Worm (Caenorhabditis elegans) whole organism, L4 larva: Measurements from ENCODE around the gene C13G3.12.

Source experiments
- Y105C5A.15 ChIP-seq: fragments of 200-800 bp; sonication (Bioruptor generic); IDR thresholded peaks from 2 replicates; pipeline ENCODE4 v1.3.6; 2022; ENCODE audit warnings: missing genetic modification characterization, missing compliant biosample characterization
- ZK337.2 ChIP-seq: fragments of 200-800 bp; sonication (Bioruptor generic); IDR thresholded peaks from 2 replicates; pipeline ENCODE4 v1.3.6; 2022; ENCODE audit warnings: missing genetic modification reagents, missing genetic modification characterization, missing compliant biosample characterization
- aly-2 ChIP-seq: sonication (generic microtip); optimal IDR thresholded peaks from 2 replicates; lab custom pipeline; 2018; ENCODE audit warnings: missing biosample characterization, missing genetic modification characterization
- ces-1 ChIP-seq: fragments of 150-350 bp; sonication (generic microtip); optimal IDR thresholded peaks from 4 replicates; lab custom pipeline; 2014; ENCODE audit warnings: missing biosample characterization, missing genetic modification reagents, missing genetic modification characterization
- cey-2 ChIP-seq: sonication (generic microtip); optimal IDR thresholded peaks from 3 replicates; lab custom pipeline; 2017; ENCODE audit warnings: missing genetic modification characterization, mild to moderate bottlenecking, missing compliant biosample characterization, antibody characterized with exemption, borderline replicate concordance; ENCODE audit not compliant: insufficient read depth
- daf-12 ChIP-seq: fragments of 150-350 bp; optimal IDR thresholded peaks from 2 replicates; lab custom pipeline; 2014; ENCODE audit warnings: missing biosample characterization, missing genetic modification reagents, missing genetic modification characterization
- daf-16 ChIP-seq, 3 experiments: sonication (generic microtip); optimal IDR thresholded peaks; 2 replicates each; lab custom pipeline; 2016 to 2017; ENCODE audit warnings: missing genetic modification characterization in 3 of 3, missing genetic modification reagents in 3 of 3, mild to moderate bottlenecking in 2 of 3, missing compliant biosample characterization in 2 of 3, missing biosample characterization in 1 of 3, moderate library complexity in 1 of 3
- daf-8 ChIP-seq: fragments of 200-800 bp; sonication (Bioruptor generic); IDR thresholded peaks from 2 replicates; pipeline ENCODE4 v1.3.6; 2022; ENCODE audit warnings: missing genetic modification characterization, missing compliant biosample characterization
- dmd-8 ChIP-seq: fragments of 200-800 bp; sonication (Bioruptor generic); IDR thresholded peaks from 2 replicates; pipeline ENCODE4 v1.3.6; 2022; ENCODE audit warnings: missing genetic modification characterization, missing compliant biosample characterization
- dmd-9 ChIP-seq: fragments of 200-800 bp; sonication (Bioruptor generic); IDR thresholded peaks from 2 replicates; pipeline ENCODE4 v1.3.6; 2022; ENCODE audit warnings: missing genetic modification reagents, missing genetic modification characterization, missing compliant biosample characterization
- dpl-1 ChIP-seq: fragments of 150-350 bp; optimal IDR thresholded peaks from 2 replicates; lab custom pipeline; 2014; ENCODE audit warnings: missing biosample characterization, missing genetic modification reagents, missing genetic modification characterization
- duxl-1 ChIP-seq: sonication (generic microtip); optimal IDR thresholded peaks from 2 replicates; lab custom pipeline; 2016; ENCODE audit warnings: mild to moderate bottlenecking, missing genetic modification characterization, moderate library complexity, missing compliant biosample characterization; ENCODE audit not compliant: poor library complexity
- dve-1 ChIP-seq: sonication (generic microtip); optimal IDR thresholded peaks from 2 replicates; lab custom pipeline; 2017; ENCODE audit warnings: antibody characterized with exemption, mild to moderate bottlenecking, missing genetic modification characterization, missing compliant biosample characterization; ENCODE audit not compliant: insufficient read depth
- egl-43 ChIP-seq: fragments of 200-800 bp; sonication (Bioruptor generic); IDR thresholded peaks from 2 replicates; pipeline ENCODE4 v1.3.6; 2022; ENCODE audit warnings: missing genetic modification reagents, missing genetic modification characterization, missing compliant biosample characterization
- fkh-10 ChIP-seq: fragments of 150-350 bp; optimal IDR thresholded peaks from 2 replicates; lab custom pipeline; 2014; ENCODE audit warnings: missing biosample characterization, missing genetic modification reagents, missing genetic modification characterization
- fos-1 ChIP-seq: fragments of 150-350 bp; optimal IDR thresholded peaks from 2 replicates; lab custom pipeline; 2014; ENCODE audit warnings: missing biosample characterization, missing genetic modification characterization
- hlh-11 ChIP-seq: fragments of 200-800 bp; sonication (Bioruptor generic); optimal IDR thresholded peaks from 2 replicates; lab custom pipeline; 2018; ENCODE audit warnings: mild to moderate bottlenecking, missing genetic modification characterization, missing compliant biosample characterization
- hlh-30 ChIP-seq: sonication (generic microtip); optimal IDR thresholded peaks from 2 replicates; lab custom pipeline; 2017; ENCODE audit warnings: antibody characterized with exemption, mild to moderate bottlenecking, missing genetic modification characterization, missing compliant biosample characterization; ENCODE audit not compliant: insufficient read depth
- hmg-1.1 ChIP-seq: fragments of 200-800 bp; sonication (Bioruptor generic); IDR thresholded peaks from 2 replicates; pipeline ENCODE4 v1.3.6; 2022; ENCODE audit warnings: missing genetic modification reagents, missing genetic modification characterization, missing compliant biosample characterization
- jun-1 ChIP-seq: fragments of 150-350 bp; optimal IDR thresholded peaks from 2 replicates; lab custom pipeline; 2014; ENCODE audit warnings: missing biosample characterization, missing genetic modification reagents, missing genetic modification characterization
- lin-13 ChIP-seq: fragments of 150-350 bp; optimal IDR thresholded peaks from 2 replicates; lab custom pipeline; 2014; ENCODE audit warnings: missing biosample characterization, missing genetic modification reagents, missing genetic modification characterization
- lin-15B ChIP-seq: fragments of 150-350 bp; sonication (generic microtip); optimal IDR thresholded peaks from 3 replicates; lab custom pipeline; 2014; ENCODE audit warnings: missing biosample characterization, missing genetic modification characterization
- lin-38 ChIP-seq: fragments of 200-800 bp; sonication (Bioruptor generic); IDR thresholded peaks from 2 replicates; pipeline ENCODE4 v1.3.6; 2022; ENCODE audit warnings: missing genetic modification reagents, missing genetic modification characterization, missing compliant biosample characterization
- lin-39 ChIP-seq: fragments of 150-350 bp; optimal IDR thresholded peaks from 2 replicates; lab custom pipeline; 2014; ENCODE audit warnings: missing biosample characterization, missing genetic modification reagents, missing genetic modification characterization
- lir-3 ChIP-seq: sonication (generic microtip); optimal IDR thresholded peaks from 2 replicates; lab custom pipeline; 2016; ENCODE audit warnings: mild to moderate bottlenecking, missing genetic modification characterization, missing compliant biosample characterization
- lsy-2 ChIP-seq, 2 experiments: fragments of 150-350 bp in 1 of 2; sonication (generic microtip) in 1 of 2; optimal IDR thresholded peaks; 2 replicates each; lab custom pipeline; 2014 to 2017; ENCODE audit warnings: missing biosample characterization in 2 of 2, missing genetic modification characterization in 2 of 2
- madf-9 ChIP-seq: fragments of 200-800 bp; sonication (Bioruptor generic); conservative IDR thresholded peaks from 2 replicates; pipeline ENCODE4 v1.3.6; 2022; ENCODE audit warnings: missing genetic modification reagents, missing genetic modification characterization, missing compliant biosample characterization
- mdt-29 ChIP-seq: fragments of 200-800 bp; sonication (Bioruptor generic); IDR thresholded peaks from 2 replicates; pipeline ENCODE4 v1.3.6; 2022; ENCODE audit warnings: missing genetic modification reagents, missing genetic modification characterization, missing compliant biosample characterization
- mep-1 ChIP-seq: fragments of 150-350 bp; sonication (generic microtip); optimal IDR thresholded peaks from 3 replicates; lab custom pipeline; 2014; ENCODE audit warnings: missing biosample characterization, missing genetic modification characterization
- mes-2 ChIP-seq: sonication (generic microtip); optimal IDR thresholded peaks from 2 replicates; lab custom pipeline; 2016; ENCODE audit warnings: missing genotype, mild to moderate bottlenecking, missing genetic modification characterization, missing compliant biosample characterization; ENCODE audit not compliant: poor library complexity, severe bottlenecking
- nhr-10 ChIP-seq: fragments of 150-350 bp; optimal IDR thresholded peaks from 2 replicates; lab custom pipeline; 2014; ENCODE audit warnings: missing biosample characterization, missing genetic modification characterization
- nhr-102 ChIP-seq: sonication (generic microtip); optimal IDR thresholded peaks from 2 replicates; lab custom pipeline; 2016; ENCODE audit warnings: mild to moderate bottlenecking, missing genetic modification characterization, moderate library complexity, missing compliant biosample characterization
- nhr-11 ChIP-seq: fragments of 150-350 bp; optimal IDR thresholded peaks from 2 replicates; lab custom pipeline; 2014; ENCODE audit warnings: missing biosample characterization, missing genetic modification characterization
- nhr-237 ChIP-seq: sonication (generic microtip); optimal IDR thresholded peaks from 2 replicates; lab custom pipeline; 2017; ENCODE audit warnings: missing biosample characterization, missing genetic modification characterization
- nhr-41 ChIP-seq: fragments of 200-800 bp; sonication (Bioruptor generic); IDR thresholded peaks from 2 replicates; pipeline ENCODE4 v1.3.6; 2022; ENCODE audit warnings: missing genetic modification reagents, missing genetic modification characterization, missing compliant biosample characterization
- nhr-6 ChIP-seq: fragments of 150-350 bp; optimal IDR thresholded peaks from 2 replicates; lab custom pipeline; 2014; ENCODE audit warnings: missing biosample characterization, missing genetic modification characterization
- nhr-76 ChIP-seq: fragments of 150-350 bp; optimal IDR thresholded peaks from 2 replicates; lab custom pipeline; 2014; ENCODE audit warnings: missing biosample characterization, missing genetic modification characterization
- pha-4 ChIP-seq, 2 experiments: fragments of 150-350 bp in 1 of 2; fragments of 200-800 bp in 1 of 2; sonication (Bioruptor generic) in 1 of 2; IDR thresholded peaks in 1 of 2; optimal IDR thresholded peaks in 1 of 2; 2 replicates each; pipeline versions ENCODE4 v1.3.6 to Lab custom; 2014 to 2022; ENCODE audit warnings: missing genetic modification characterization in 2 of 2, missing genetic modification reagents in 2 of 2, missing biosample characterization in 1 of 2, missing compliant biosample characterization in 1 of 2
- php-3 ChIP-seq: fragments of 200-800 bp; sonication (Bioruptor generic); IDR thresholded peaks from 2 replicates; pipeline ENCODE4 v1.3.6; 2022; ENCODE audit warnings: missing genetic modification reagents, missing genetic modification characterization, missing compliant biosample characterization
- pqm-1 ChIP-seq: sonication (generic microtip); optimal IDR thresholded peaks from 2 replicates; lab custom pipeline; 2017; ENCODE audit warnings: missing biosample characterization, missing genetic modification characterization
- rbr-2 ChIP-seq: sonication (generic microtip); optimal IDR thresholded peaks from 2 replicates; lab custom pipeline; 2016; ENCODE audit warnings: missing genotype, missing genetic modification characterization, missing compliant biosample characterization
- saeg-2 ChIP-seq: fragments of 200-800 bp; sonication (Bioruptor generic); IDR thresholded peaks from 2 replicates; pipeline ENCODE4 v1.3.6; 2022; ENCODE audit warnings: missing genetic modification reagents, missing genetic modification characterization, missing compliant biosample characterization
- snpc-1.2 ChIP-seq: fragments of 200-800 bp; sonication (Bioruptor generic); IDR thresholded peaks from 2 replicates; pipeline ENCODE4 v1.3.6; 2022; ENCODE audit warnings: missing genetic modification reagents, missing genetic modification characterization, missing compliant biosample characterization
- snpc-4 ChIP-seq: fragments of 150-350 bp; optimal IDR thresholded peaks from 2 replicates; lab custom pipeline; 2014; ENCODE audit warnings: missing biosample characterization, missing genetic modification characterization
- spr-1 ChIP-seq: sonication (generic microtip); optimal IDR thresholded peaks from 2 replicates; lab custom pipeline; 2016; ENCODE audit warnings: mild to moderate bottlenecking, missing genetic modification characterization, missing compliant biosample characterization
- spr-3 ChIP-seq: fragments of 200-800 bp; sonication (Bioruptor generic); optimal IDR thresholded peaks from 2 replicates; lab custom pipeline; 2018; ENCODE audit warnings: mild to moderate bottlenecking, missing genetic modification characterization, missing compliant biosample characterization
- unc-130 ChIP-seq: sonication (generic microtip); optimal IDR thresholded peaks from 2 replicates; lab custom pipeline; 2016; ENCODE audit warnings: missing genetic modification reagents, missing genetic modification characterization, missing compliant biosample characterization
- unc-39 ChIP-seq: sonication (generic microtip); optimal IDR thresholded peaks from 2 replicates; lab custom pipeline; 2017; ENCODE audit warnings: missing biosample characterization, missing genetic modification characterization
- zfp-2 ChIP-seq: sonication (generic microtip); optimal IDR thresholded peaks from 2 replicates; lab custom pipeline; 2016; ENCODE audit warnings: mild to moderate bottlenecking, missing genetic modification characterization, missing compliant biosample characterization

The C13G3.12 gene

DNA sequence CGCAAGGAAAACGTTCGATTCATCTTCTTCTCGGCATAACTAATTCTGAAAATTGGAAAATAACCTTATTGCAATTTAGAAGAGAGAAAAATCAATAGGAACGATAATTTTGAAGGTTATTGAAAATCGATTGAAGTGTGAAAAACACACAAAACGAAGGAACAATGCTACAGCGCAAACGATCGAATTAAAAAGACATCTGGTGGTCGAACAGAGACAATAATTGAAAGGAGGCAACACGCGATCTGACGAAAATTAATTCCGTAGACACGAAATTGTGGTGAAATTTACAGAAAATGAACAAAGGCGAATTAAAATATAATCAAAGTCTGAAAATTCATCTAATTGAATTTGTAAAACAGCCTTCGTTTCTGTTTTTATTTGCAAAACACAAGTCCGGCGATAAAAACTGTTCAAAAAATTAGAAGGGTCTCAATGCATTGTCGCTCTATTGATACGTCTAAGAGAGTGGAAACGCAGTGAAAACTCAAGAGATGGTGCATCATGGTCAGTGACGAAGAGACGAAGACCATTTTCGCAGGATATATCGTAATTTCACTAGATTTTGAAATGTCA lies 16.8 kb upstream of the C13G3.12 start, which contains the start of gene pak-2 (continued):
- peak; percentile 89 for TF ChIP-seq mes-2
- TF ChIP-seq lin-38: peak; percentile 95
- TF ChIP-seq lsy-2 (tag; optimal IDR thresholded peaks at IDR 0.05; lab: Kevin White, UChicago): peak; percentile 38 to 83
- TF ChIP-seq mdt-29: no peak
- no peak for TF ChIP-seq cey-2 (tag; lab: Kevin White, UChicago)
- TF ChIP-seq lir-3 (tag; lab: Kevin White, UChicago): no peak
- no peak for TF ChIP-seq spr-3
- TF ChIP-seq duxl-1 (tag; lab: Kevin White, UChicago): peak; percentile 28
- TF ChIP-seq nhr-41: no peak
- TF ChIP-seq daf-12 (tag; lab: Kevin White, UChicago): no peak
- peak; percentile 90 for TF ChIP-seq mep-1 (tag; lab: Kevin White, UChicago)
- no peak for TF ChIP-seq jun-1 (tag; lab: Kevin White, UChicago)
- peak; percentile 91 for TF ChIP-seq unc-130 (GFP tag; lab: Kevin White, UChicago)
- TF ChIP-seq nhr-237 (tag; lab: Kevin White, UChicago): no peak
- no peak for TF ChIP-seq daf-16 (GFP tag; optimal IDR thresholded peaks at IDR 0.05; lab: Kevin White, UChicago)
- TF ChIP-seq daf-16 (tag; optimal IDR thresholded peaks at IDR 0.05; lab: Kevin White, UChicago): peak; percentile 39
- no peak for TF ChIP-seq daf-8
- no peak for TF ChIP-seq snpc-4 (tag; lab: Kevin White, UChicago)
- TF ChIP-seq Y105C5A.15 (GFP tag; lab: Robert Waterston, UW): no peak
- TF ChIP-seq zfp-2 (tag; lab: Kevin White, UChicago): no peak
- no peak for TF ChIP-seq nhr-10 (tag; lab: Kevin White, UChicago)
- TF ChIP-seq nhr-76 (tag; lab: Kevin White, UChicago): no peak
- no peak for TF ChIP-seq dmd-8 (GFP tag; lab: Robert Waterston, UW)
- TF ChIP-seq lin-39: no peak
- TF ChIP-seq unc-39 (tag; lab: Kevin White, UChicago): no peak
- TF ChIP-seq madf-9: no peak
- peak; percentile 65 for TF ChIP-seq dpl-1 (GFP tag; lab: Kevin White, UChicago)
- TF ChIP-seq egl-43 (GFP tag; lab: Robert Waterston, UW): no peak
- no peak for TF ChIP-seq ces-1 (GFP tag; lab: Kevin White, UChicago)
- TF ChIP-seq nhr-11 (tag; lab: Kevin White, UChicago): peak; percentile 71
- TF ChIP-seq saeg-2 (GFP tag; lab: Robert Waterston, UW): no peak
- peak; percentile 63 for TF ChIP-seq hmg-1.1 (GFP tag; lab: Robert Waterston, UW)
- peak; percentile 72 for TF ChIP-seq hlh-11
- TF ChIP-seq hlh-30 (tag; lab: Kevin White, UChicago): peak; percentile 57
- TF ChIP-seq php-3 (GFP tag; lab: Robert Waterston, UW): no peak
- peak; percentile 90 for TF ChIP-seq fkh-10 (GFP tag; lab: Kevin White, UChicago)
- peak; percentile 68 for TF ChIP-seq rbr-2 (tag; lab: Kevin White, UChicago)
- 0 out of 2 replicates have a peak, but pooled peaks have one; percentile 49 for TF ChIP-seq dmd-9 (GFP tag; lab: Robert Waterston, UW)
- TF ChIP-seq pqm-1: peak; percentile 0
- TF ChIP-seq pha-4 (GFP tag; IDR thresholded peaks at IDR 0.05; lab: Robert Waterston, UW): 0 out of 2 replicates have a peak, but pooled peaks have one; percentile 8
- no peak for TF ChIP-seq pha-4 (tag; optimal IDR thresholded peaks at IDR 0.05; lab: Kevin White, UChicago)
- no peak for TF ChIP-seq fos-1
- peak; percentile 74 for TF ChIP-seq dve-1 (tag; lab: Kevin White, UChicago)
- TF ChIP-seq spr-1 (tag; lab: Kevin White, UChicago): no peak
- peak; percentile 62; the same call in 1 of the 2 replicates for TF ChIP-seq ZK337.2
- TF ChIP-seq snpc-1.2 (GFP tag; lab: Robert Waterston, UW): no peak
- no peak for TF ChIP-seq nhr-102 (tag; lab: Kevin White, UChicago)
- no peak for TF ChIP-seq lin-15B (tag; lab: Kevin White, UChicago)
- peak; percentile 69 for TF ChIP-seq lin-13 (GFP tag; lab: Kevin White, UChicago)
- TF ChIP-seq aly-2 (tag; lab: Kevin White, UChicago): no peak
- peak; percentile 10 for TF ChIP-seq nhr-6 (tag; lab: Kevin White, UChicago)
